Worm (Caenorhabditis elegans) whole organism, young adult: ENCODE data around the gene Y11D7A.7.

Experiments
- F10E7.11 ChIP-seq: sonication (generic microtip); optimal IDR thresholded peaks from 2 replicates; lab custom pipeline; 2017; ENCODE audit warnings: mild to moderate bottlenecking, missing genetic modification characterization, moderate library complexity, missing compliant biosample characterization
- ama-1 ChIP-seq, 3 experiments: fragments of 150-350 bp in 1 of 3; sonication (generic microtip) in 2 of 3; optimal IDR thresholded peaks; 2 replicates each; lab custom pipeline; 2014 to 2018; ENCODE audit warnings: missing biosample characterization in 2 of 3, missing genetic modification characterization in 2 of 3, missing genetic modification reagents in 2 of 3
- efl-1 ChIP-seq: fragments of 150-350 bp; optimal IDR thresholded peaks from 2 replicates; lab custom pipeline; 2014; ENCODE audit warnings: missing biosample characterization, missing genetic modification reagents, missing genetic modification characterization
- him-1 ChIP-seq: sonication (generic microtip); optimal IDR thresholded peaks from 2 replicates; lab custom pipeline; 2016; ENCODE audit warnings: missing genotype, missing genetic modification reagents, missing genetic modification characterization, missing compliant biosample characterization
- hrde-1 ChIP-seq: sonication (generic microtip); optimal IDR thresholded peaks from 2 replicates; lab custom pipeline; 2016; ENCODE audit warnings: missing genetic modification characterization, mild to moderate bottlenecking, missing compliant biosample characterization, moderate library complexity, missing genotype, missing genetic modification reagents, borderline replicate concordance
- lsy-27 ChIP-seq: sonication (generic microtip); optimal IDR thresholded peaks from 2 replicates; lab custom pipeline; 2017; ENCODE audit warnings: missing genetic modification characterization, mild to moderate bottlenecking, missing compliant biosample characterization, antibody characterized with exemption, missing genotype, borderline replicate concordance; ENCODE audit not compliant: insufficient read depth
- mel-28 ChIP-seq: sonication (generic microtip); optimal IDR thresholded peaks from 2 replicates; lab custom pipeline; 2016; ENCODE audit warnings: borderline replicate concordance, mild to moderate bottlenecking, missing genetic modification characterization, missing compliant biosample characterization
- nhr-120 ChIP-seq: fragments of 200-800 bp; sonication (Bioruptor generic); IDR thresholded peaks from 2 replicates; pipeline ENCODE4 v1.3.6; 2022; ENCODE audit warnings: missing genetic modification characterization, missing compliant biosample characterization
- pha-4 ChIP-seq: fragments of 150-350 bp; sonication (generic microtip); optimal IDR thresholded peaks from 2 replicates; lab custom pipeline; 2014; ENCODE audit warnings: missing biosample characterization, missing genetic modification reagents, missing genetic modification characterization
- rcor-1 ChIP-seq: fragments of 200-800 bp; sonication (Bioruptor generic); IDR thresholded peaks from 2 replicates; pipeline ENCODE4 v1.3.6; 2022; ENCODE audit warnings: missing genetic modification reagents, missing genetic modification characterization, missing compliant biosample characterization
- sea-2 ChIP-seq: fragments of 200-800 bp; sonication (Bioruptor generic); IDR thresholded peaks from 2 replicates; pipeline ENCODE4 v1.3.6; 2022; ENCODE audit warnings: missing genetic modification characterization, missing compliant biosample characterization
- snpc-4 ChIP-seq, 5 experiments: fragments of 150-350 bp in 1 of 5; sonication (generic microtip) in 4 of 5; optimal IDR thresholded peaks; 2 replicates each; lab custom pipeline; 2014 to 2018; ENCODE audit warnings: missing genetic modification characterization in 5 of 5, missing biosample characterization in 3 of 5, antibody characterized with exemption in 2 of 5, mild to moderate bottlenecking in 2 of 5, missing compliant biosample characterization in 2 of 5, missing genotype in 2 of 5, moderate library complexity in 2 of 5, missing genetic modification reagents in 1 of 5

ce11 chrIV:9256865-9257264 is 7.5 kb downstream of the Y11D7A.7 start:
- no peak for TF ChIP-seq mel-28 (tag; lab: Kevin White, UChicago)
- no peak for TF ChIP-seq him-1
- TF ChIP-seq efl-1, result no peak
- TF ChIP-seq F10E7.11 (tag; lab: Kevin White, UChicago), result no peak
- TF ChIP-seq hrde-1 (tag; lab: Kevin White, UChicago), result no peak
- no peak for TF ChIP-seq sea-2
- TF ChIP-seq snpc-4 (GFP tag; optimal IDR thresholded peaks at IDR 0.05; lab: Kevin White, UChicago), result no peak
- no peak for TF ChIP-seq snpc-4 (tag; optimal IDR thresholded peaks at IDR 0.05; lab: Kevin White, UChicago)
- no peak for TF ChIP-seq nhr-120 (GFP tag; lab: Robert Waterston, UW)
- no peak for TF ChIP-seq pha-4
- no peak for TF ChIP-seq rcor-1 (GFP tag; lab: Robert Waterston, UW)
- no peak for TF ChIP-seq ama-1 (optimal IDR thresholded peaks at IDR 0.05; lab: Kevin White, UChicago)
- TF ChIP-seq ama-1 (GFP tag; optimal IDR thresholded peaks at IDR 0.05; lab: Kevin White, UChicago), result no peak
- TF ChIP-seq lsy-27, result no peak
